Fruit fly (Drosophila melanogaster) whole organism, embryonic: ENCODE measurements around the gene CG6294.

Experiments
- CG10274 ChIP-seq: fragments of 200-800 bp; sonication (Bioruptor generic); optimal IDR thresholded peaks from 3 replicates; lab custom pipeline; 2017; ENCODE audit warnings: missing biosample characterization, mild to moderate bottlenecking, missing genetic modification characterization
- Drgx ChIP-seq: fragments of 200-800 bp; sonication (Bioruptor generic); IDR thresholded peaks from 2 replicates; pipeline ENCODE4 v1.3.6; 2022; ENCODE audit warnings: missing biosample characterization, missing genetic modification characterization
- Hand ChIP-seq: fragments of 200-800 bp; sonication (Bioruptor generic); optimal IDR thresholded peaks from 2 replicates; lab custom pipeline; 2017; ENCODE audit warnings: mild to moderate bottlenecking, missing biosample characterization, missing genetic modification reagents, missing genetic modification characterization
- dmrt99B ChIP-seq: fragments of 200-800 bp; sonication (Bioruptor generic); optimal IDR thresholded peaks from 2 replicates; lab custom pipeline; 2018; ENCODE audit warnings: missing biosample characterization, mild to moderate bottlenecking, missing genetic modification characterization, moderate library complexity

dm6 chrX:15484451-15485032 lies 22.0 kb downstream of the CG6294 start:
- TF ChIP-seq dmrt99B (no peak), CG10274 (no peak), Hand (GFP tag; lab: Kevin White, UChicago) (no peak), Drgx (GFP tag; lab: Robert Waterston, UW) (no peak)
